Fruit fly (Drosophila melanogaster) whole organism, embryonic: Measurements from ENCODE around the gene JMJD5.

ENCODE experiments used
- Asciz ChIP-seq: fragments of 200-800 bp; sonication (Bioruptor generic); optimal IDR thresholded peaks from 2 replicates; lab custom pipeline; 2017; ENCODE audit warnings: missing biosample characterization, mild to moderate bottlenecking, missing genetic modification characterization, missing genetic modification reagents
- CG10274 ChIP-seq: fragments of 200-800 bp; sonication (Bioruptor generic); optimal IDR thresholded peaks from 3 replicates; lab custom pipeline; 2017; ENCODE audit warnings: missing biosample characterization, mild to moderate bottlenecking, missing genetic modification characterization
- CG10366 ChIP-seq: fragments of 200-800 bp; sonication (Bioruptor generic); IDR thresholded peaks from 2 replicates; pipeline ENCODE4 v1.3.6; 2022; ENCODE audit warnings: missing biosample characterization, missing genetic modification characterization
- CG13424 ChIP-seq: fragments of 200-800 bp; sonication (Bioruptor generic); optimal IDR thresholded peaks from 2 replicates; lab custom pipeline; 2019; ENCODE audit warnings: missing biosample characterization, mild to moderate bottlenecking, missing genetic modification characterization, moderate library complexity
- CG13894 ChIP-seq: fragments of 200-800 bp; sonication (Bioruptor generic); optimal IDR thresholded peaks from 3 replicates; lab custom pipeline; 2018; ENCODE audit warnings: missing biosample characterization, mild to moderate bottlenecking, missing genetic modification characterization, moderate library complexity
- CG15073 ChIP-seq: fragments of 200-800 bp; sonication (Bioruptor generic); optimal IDR thresholded peaks from 2 replicates; lab custom pipeline; 2016; ENCODE audit warnings: missing biosample characterization, missing genetic modification characterization
- CG17612 ChIP-seq: fragments of 200-800 bp; sonication (Bioruptor generic); IDR thresholded peaks from 2 replicates; pipeline ENCODE4 v1.3.6; 2022; ENCODE audit warnings: missing biosample characterization, missing genetic modification characterization
- CG2116 ChIP-seq: fragments of 200-800 bp; sonication (Bioruptor generic); optimal IDR thresholded peaks from 3 replicates; lab custom pipeline; 2018; ENCODE audit warnings: missing biosample characterization, mild to moderate bottlenecking, missing genetic modification characterization
- CG2120 ChIP-seq: fragments of 200-800 bp; sonication (Bioruptor generic); optimal IDR thresholded peaks from 3 replicates; lab custom pipeline; 2016; ENCODE audit warnings: missing biosample characterization, missing genetic modification characterization
- CG30020 ChIP-seq: fragments of 200-800 bp; optimal IDR thresholded peaks from 2 replicates; lab custom pipeline; 2019; ENCODE audit warnings: missing biosample characterization, mild to moderate bottlenecking, missing genetic modification characterization, moderate library complexity
- CG31365 ChIP-seq: fragments of 200-800 bp; sonication (Bioruptor generic); optimal IDR thresholded peaks from 2 replicates; lab custom pipeline; 2018; ENCODE audit warnings: missing biosample characterization, mild to moderate bottlenecking, missing genetic modification characterization
- CG34422 ChIP-seq: fragments of 200-800 bp; sonication (Bioruptor generic); IDR thresholded peaks from 3 replicates; pipeline ENCODE4 v1.3.6; 2022; ENCODE audit warnings: missing biosample characterization, missing genetic modification characterization
- CG3995 ChIP-seq: fragments of 200-800 bp; sonication (Bioruptor generic); optimal IDR thresholded peaks from 3 replicates; lab custom pipeline; 2016; ENCODE audit warnings: missing biosample characterization, missing genetic modification characterization
- CG4282 ChIP-seq: fragments of 200-800 bp; sonication (Bioruptor generic); optimal IDR thresholded peaks from 2 replicates; lab custom pipeline; 2016; ENCODE audit warnings: missing biosample characterization, missing genetic modification characterization
- CG4820 ChIP-seq: fragments of 200-800 bp; sonication (Bioruptor generic); optimal IDR thresholded peaks from 3 replicates; lab custom pipeline; 2016; ENCODE audit warnings: missing biosample characterization, missing genetic modification characterization
- CG5245 ChIP-seq: fragments of 200-800 bp; sonication (Bioruptor generic); optimal IDR thresholded peaks from 3 replicates; lab custom pipeline; 2016; ENCODE audit warnings: missing biosample characterization, missing genetic modification characterization
- CG6813 ChIP-seq: fragments of 200-800 bp; sonication (Bioruptor generic); optimal IDR thresholded peaks from 2 replicates; lab custom pipeline; 2017; ENCODE audit warnings: missing biosample characterization, missing genetic modification characterization, mild to moderate bottlenecking, moderate library complexity, missing genetic modification reagents
- CG7556 ChIP-seq: fragments of 200-800 bp; sonication (Bioruptor generic); optimal IDR thresholded peaks from 2 replicates; lab custom pipeline; 2017; ENCODE audit warnings: missing biosample characterization, mild to moderate bottlenecking, missing genetic modification characterization
- CG8089 ChIP-seq: fragments of 200-800 bp; sonication (Bioruptor generic); optimal IDR thresholded peaks from 3 replicates; lab custom pipeline; 2016; ENCODE audit warnings: missing biosample characterization, missing genetic modification characterization
- CG8290 ChIP-seq, 3 experiments: fragments of 200-800 bp; sonication (Bioruptor generic); optimal IDR thresholded peaks; 2 replicates each; lab custom pipeline; 2016 to 2019; ENCODE audit warnings: missing biosample characterization in 3 of 3, missing genetic modification characterization in 3 of 3, mild to moderate bottlenecking in 2 of 3, moderate library complexity in 1 of 3
- CG8478 ChIP-seq: fragments of >200 bp; optimal IDR thresholded peaks from 2 replicates; lab custom pipeline; 2018
- CG8924 ChIP-seq: fragments of 200-800 bp; optimal IDR thresholded peaks from 3 replicates; lab custom pipeline; 2019; ENCODE audit warnings: missing biosample characterization, mild to moderate bottlenecking, missing genetic modification characterization, moderate library complexity
- Chrac-16 ChIP-seq: fragments of 200-800 bp; sonication (Bioruptor generic); optimal IDR thresholded peaks from 3 replicates; lab custom pipeline; 2016; ENCODE audit warnings: missing biosample characterization, missing genetic modification characterization
- Dip2 ChIP-seq: fragments of 200-800 bp; sonication (Bioruptor generic); IDR thresholded peaks from 2 replicates; pipeline ENCODE4 v1.3.6; 2022; ENCODE audit warnings: missing biosample characterization, missing genetic modification characterization
- Dip3 ChIP-seq: fragments of 200-800 bp; sonication (Bioruptor generic); optimal IDR thresholded peaks from 3 replicates; lab custom pipeline; 2016; ENCODE audit warnings: missing biosample characterization, missing genetic modification characterization
- Ets65A ChIP-seq: fragments of 200-800 bp; sonication (Bioruptor generic); peaks from one replicate; lab custom pipeline; 2016; ENCODE audit warnings: missing biosample characterization, missing genetic modification characterization
- Gug ChIP-seq: fragments of 200-800 bp; sonication (Bioruptor generic); IDR thresholded peaks from 4 replicates; pipeline ENCODE4 v1.3.6; 2022; ENCODE audit warnings: missing biosample characterization, missing genetic modification characterization
- HLH3B ChIP-seq: fragments of 200-800 bp; sonication (Bioruptor generic); IDR thresholded peaks from 2 replicates; pipeline ENCODE4 v1.3.6; 2022; ENCODE audit warnings: missing biosample characterization, missing genetic modification characterization
- MESR4 ChIP-seq: fragments of 200-800 bp; sonication (Bioruptor generic); optimal IDR thresholded peaks from 2 replicates; lab custom pipeline; 2018; ENCODE audit warnings: missing biosample characterization, mild to moderate bottlenecking, missing genetic modification characterization, moderate library complexity
- Neu2 ChIP-seq: fragments of 200-800 bp; sonication (Bioruptor generic); optimal IDR thresholded peaks from 3 replicates; lab custom pipeline; 2016; ENCODE audit warnings: missing biosample characterization, missing genetic modification characterization, borderline replicate concordance
- Optix ChIP-seq: fragments of 200-800 bp; sonication (Bioruptor generic); IDR thresholded peaks from 3 replicates; pipeline ENCODE4 v1.3.6; 2022; ENCODE audit warnings: missing biosample characterization, missing genetic modification characterization
- ash1 ChIP-seq: fragments of 200-800 bp; sonication (Bioruptor generic); optimal IDR thresholded peaks from 2 replicates; lab custom pipeline; 2018; ENCODE audit warnings: missing biosample characterization, mild to moderate bottlenecking, missing genetic modification characterization
- az2 ChIP-seq: fragments of 200-800 bp; sonication (Bioruptor generic); optimal IDR thresholded peaks from 3 replicates; lab custom pipeline; 2016; ENCODE audit warnings: missing biosample characterization, missing genetic modification characterization
- bbx ChIP-seq: fragments of 200-800 bp; sonication (Bioruptor generic); IDR thresholded peaks from 2 replicates; pipeline ENCODE4 v1.3.6; 2022; ENCODE audit warnings: missing biosample characterization, missing genetic modification characterization; ENCODE audit not compliant: partially characterized antibody
- esg ChIP-seq: fragments of 200-800 bp; sonication (Bioruptor generic); conservative IDR thresholded peaks from 2 replicates; pipeline ENCODE4 v1.3.6; 2022; ENCODE audit warnings: missing biosample characterization, missing genetic modification characterization
- eyg ChIP-seq: fragments of 200-800 bp; sonication (Bioruptor generic); optimal IDR thresholded peaks from 3 replicates; lab custom pipeline; 2016; ENCODE audit warnings: missing biosample characterization, missing genetic modification characterization
- fd102C ChIP-seq: fragments of 200-800 bp; sonication (Bioruptor generic); optimal IDR thresholded peaks from 2 replicates; lab custom pipeline; 2018; ENCODE audit warnings: missing biosample characterization, mild to moderate bottlenecking, missing genetic modification characterization, moderate library complexity
- fd3F ChIP-seq: fragments of 200-800 bp; sonication (Bioruptor generic); optimal IDR thresholded peaks from 2 replicates; lab custom pipeline; 2018; ENCODE audit warnings: missing biosample characterization, mild to moderate bottlenecking, missing genetic modification characterization, moderate library complexity
- fd96Cb ChIP-seq: fragments of 200-800 bp; sonication (Bioruptor generic); optimal IDR thresholded peaks from 2 replicates; lab custom pipeline; 2018; ENCODE audit warnings: missing biosample characterization, mild to moderate bottlenecking, missing genetic modification characterization, moderate library complexity
- gro ChIP-seq: fragments of 200-800 bp; sonication (Bioruptor generic); optimal IDR thresholded peaks from 2 replicates; lab custom pipeline; 2016; ENCODE audit warnings: missing biosample characterization, missing genetic modification characterization
- lab ChIP-seq: fragments of 200-800 bp; sonication (Bioruptor generic); optimal IDR thresholded peaks from 3 replicates; lab custom pipeline; 2017; ENCODE audit warnings: missing biosample characterization, missing genetic modification characterization, mild to moderate bottlenecking, moderate library complexity, missing genetic modification reagents
- nerfin-2 ChIP-seq: fragments of 200-800 bp; sonication (Bioruptor generic); IDR thresholded peaks from 2 replicates; pipeline ENCODE4 v1.3.6; 2022; ENCODE audit warnings: missing biosample characterization, missing genetic modification characterization; ENCODE audit not compliant: partially characterized antibody
- prd ChIP-seq, 3 experiments: fragments of >200 bp in 2 of 3; fragments of 200-800 bp in 1 of 3; sonication (Bioruptor generic) in 1 of 3; optimal IDR thresholded peaks in 2 of 3; IDR thresholded peaks in 1 of 3; 2 replicates in 2 of 3; 3 replicates in 1 of 3; pipeline versions ENCODE4 v1.3.6 to Lab custom; 2017 to 2022; ENCODE audit warnings: missing biosample characterization in 1 of 3, missing genetic modification characterization in 1 of 3
- pzg ChIP-seq: fragments of 200-800 bp; sonication (Bioruptor generic); optimal IDR thresholded peaks from 3 replicates; lab custom pipeline; 2018; ENCODE audit warnings: missing biosample characterization, mild to moderate bottlenecking, missing genetic modification characterization, moderate library complexity
- repo ChIP-seq: fragments of 200-800 bp; sonication (Bioruptor generic); optimal IDR thresholded peaks from 2 replicates; lab custom pipeline; 2016; ENCODE audit warnings: missing biosample characterization, missing genetic modification characterization
- run ChIP-seq: fragments of 200-800 bp; sonication (Bioruptor generic); optimal IDR thresholded peaks from 3 replicates; lab custom pipeline; 2018; ENCODE audit warnings: missing biosample characterization, mild to moderate bottlenecking, missing genetic modification characterization
- sisA ChIP-seq: fragments of 200-800 bp; sonication (Bioruptor generic); IDR thresholded peaks from 2 replicates; pipeline ENCODE4 v1.3.6; 2022; ENCODE audit warnings: missing biosample characterization, missing genetic modification characterization
- wek ChIP-seq: fragments of 200-800 bp; sonication (Bioruptor generic); optimal IDR thresholded peaks from 3 replicates; lab custom pipeline; 2018; ENCODE audit warnings: missing biosample characterization, mild to moderate bottlenecking, missing genetic modification characterization, moderate library complexity

Gene JMJD5

DNA sequence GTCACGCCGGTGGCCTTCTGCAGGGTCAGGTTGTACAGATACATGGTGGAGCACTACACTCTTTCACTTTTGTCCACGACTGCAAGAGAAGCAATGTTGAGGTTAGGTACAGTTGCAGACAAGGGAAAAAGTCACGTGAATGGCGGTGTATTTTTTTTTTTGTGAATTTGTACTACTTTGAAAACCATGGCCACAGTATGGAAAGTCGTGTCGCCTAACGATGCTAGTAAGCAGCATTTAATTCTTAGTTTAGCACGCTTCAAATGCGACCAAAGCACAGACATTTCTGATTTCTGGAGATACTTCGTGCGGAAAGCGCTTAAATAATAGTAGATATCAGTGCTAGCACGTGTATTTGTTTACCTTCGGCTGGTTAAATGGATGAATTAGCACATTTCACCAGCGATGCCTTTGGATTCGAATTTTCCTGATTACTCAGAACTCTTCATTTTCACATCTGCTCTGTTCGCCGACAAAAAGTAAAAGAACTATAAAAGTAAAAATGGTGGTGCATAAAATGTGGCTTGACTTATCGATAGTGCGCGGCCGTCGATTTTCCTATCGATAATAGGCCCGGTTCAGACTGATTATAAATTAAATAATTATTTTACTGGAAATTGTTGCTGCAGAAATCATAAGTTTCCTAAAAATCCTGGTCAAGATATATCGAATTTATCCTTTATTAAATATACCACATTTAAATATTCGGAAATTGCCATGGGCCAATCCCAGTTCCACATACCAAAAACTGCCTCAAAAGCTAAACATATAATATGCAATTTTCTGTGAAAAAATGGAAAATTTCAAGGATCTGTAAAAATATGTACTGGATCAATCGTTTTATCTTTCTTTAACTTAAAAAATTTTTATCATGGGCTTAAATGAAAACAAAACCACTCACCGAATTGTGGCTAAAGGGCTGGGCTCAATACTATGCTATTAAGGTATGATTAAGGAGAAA, 8.0 kb downstream of the JMJD5 start, which contains the start of gene Sf3b3 (continued):
- TF ChIP-seq pzg (GFP tag; lab: Kevin White, UChicago): peak; percentile 49
- TF ChIP-seq CG8924 (tag; lab: Kevin White, UChicago): no peak
- no peak for TF ChIP-seq nerfin-2 (GFP tag; lab: Robert Waterston, UW)
- TF ChIP-seq CG34422 (GFP tag; lab: Robert Waterston, UW): peak; percentile 49; the same call in 1 of the 3 replicates
- TF ChIP-seq CG8089 (GFP tag; lab: Kevin White, UChicago): no peak
- TF ChIP-seq gro (GFP tag; lab: Kevin White, UChicago): no peak
- no peak for TF ChIP-seq wek
- no peak for TF ChIP-seq CG2116 (GFP tag; lab: Kevin White, UChicago)
- TF ChIP-seq esg: no peak
- no peak for TF ChIP-seq ash1
- no peak for TF ChIP-seq CG8478
- TF ChIP-seq Asciz (GFP tag; lab: Kevin White, UChicago): peak; percentile 6
- TF ChIP-seq eyg (GFP tag; lab: Kevin White, UChicago): no peak
- TF ChIP-seq CG4820: no peak
- TF ChIP-seq CG6813 (GFP tag; lab: Kevin White, UChicago): no peak
- TF ChIP-seq CG31365 (tag; lab: Kevin White, UChicago): no peak
- TF ChIP-seq CG5245: no peak
- peak; percentile 64 for TF ChIP-seq Ets65A (GFP tag; lab: Kevin White, UChicago)
- no peak for TF ChIP-seq CG3995 (GFP tag; lab: Kevin White, UChicago)
- TF ChIP-seq CG10274 (GFP tag; lab: Kevin White, UChicago): no peak
- peak; percentile 83 for TF ChIP-seq bbx (GFP tag; lab: Robert Waterston, UW)
- no peak for TF ChIP-seq prd (optimal IDR thresholded peaks at IDR 0.05; lab: Kevin White, UChicago)
- peak; percentile 55 for TF ChIP-seq prd (GFP tag; IDR thresholded peaks at IDR 0.05; lab: Robert Waterston, UW)
- no peak for TF ChIP-seq run (tag; lab: Kevin White, UChicago)
- TF ChIP-seq az2 (GFP tag; lab: Kevin White, UChicago): no peak
- TF ChIP-seq MESR4 (GFP tag; lab: Kevin White, UChicago): peak; percentile 74
- no peak for TF ChIP-seq Dip3 (GFP tag; lab: Kevin White, UChicago)
- TF ChIP-seq CG15073 (GFP tag; lab: Kevin White, UChicago): no peak
- TF ChIP-seq CG7556: no peak
- no peak for TF ChIP-seq CG8290 (GFP tag; optimal IDR thresholded peaks at IDR 0.05; lab: Kevin White, UChicago)
- TF ChIP-seq CG8290 (tag; optimal IDR thresholded peaks at IDR 0.05; lab: Kevin White, UChicago): no peak
- TF ChIP-seq fd3F (GFP tag; lab: Kevin White, UChicago): no peak
- TF ChIP-seq CG2120 (GFP tag; lab: Kevin White, UChicago): no peak
- TF ChIP-seq CG10366 (GFP tag; lab: Robert Waterston, UW): no peak
- TF ChIP-seq Chrac-16 (GFP tag; lab: Kevin White, UChicago): no peak
- TF ChIP-seq Gug (GFP tag; lab: Robert Waterston, UW): no peak
- no peak for TF ChIP-seq lab (GFP tag; lab: Kevin White, UChicago)
- TF ChIP-seq CG17612 (GFP tag; lab: Robert Waterston, UW): no peak
- TF ChIP-seq CG13424 (tag; lab: Kevin White, UChicago): no peak
- TF ChIP-seq sisA: no peak
- peak; percentile 12 for TF ChIP-seq CG30020 (tag; lab: Kevin White, UChicago)
- no peak for TF ChIP-seq fd96Cb (tag; lab: Kevin White, UChicago)
- no peak for TF ChIP-seq CG4282 (GFP tag; lab: Kevin White, UChicago)
- no peak for TF ChIP-seq Optix
- no peak for TF ChIP-seq Dip2
- peak; percentile 28 for TF ChIP-seq CG13894 (tag; lab: Kevin White, UChicago)
- peak; percentile 36; the same call in 1 of the 2 replicates for TF ChIP-seq HLH3B (GFP tag; lab: Robert Waterston, UW)
- no peak for TF ChIP-seq repo (GFP tag; lab: Kevin White, UChicago)
- TF ChIP-seq Neu2 (GFP tag; lab: Kevin White, UChicago): no peak
- TF ChIP-seq fd102C (GFP tag; lab: Kevin White, UChicago): no peak
